Worm (Caenorhabditis elegans) whole organism, early embryonic: ENCODE measurements around the gene F43E2.11.

Experiments
- aly-1 ChIP-seq: sonication (generic microtip); optimal IDR thresholded peaks from 2 replicates; lab custom pipeline; 2016; ENCODE audit warnings: missing genetic modification characterization, missing compliant biosample characterization
- ama-1 ChIP-seq: fragments of 150-350 bp; optimal IDR thresholded peaks from 2 replicates; lab custom pipeline; 2014
- ets-7 ChIP-seq: sonication (generic microtip); optimal IDR thresholded peaks from 2 replicates; lab custom pipeline; 2016; ENCODE audit warnings: missing genotype, missing genetic modification characterization, missing compliant biosample characterization
- flt-1 ChIP-seq: fragments of 200-800 bp; sonication (Bioruptor generic); IDR thresholded peaks from 2 replicates; pipeline ENCODE4 v1.3.6; 2022; ENCODE audit warnings: missing genetic modification characterization, missing compliant biosample characterization
- hmbx-1 ChIP-seq: sonication (generic microtip); optimal IDR thresholded peaks from 2 replicates; lab custom pipeline; 2016; ENCODE audit warnings: mild to moderate bottlenecking, missing genetic modification characterization, missing compliant biosample characterization
- hnd-1 ChIP-seq: sonication (generic microtip); optimal IDR thresholded peaks from 2 replicates; lab custom pipeline; 2016; ENCODE audit warnings: missing genetic modification characterization, missing compliant biosample characterization
- scrt-1 ChIP-seq: fragments of 200-800 bp; sonication (Bioruptor generic); IDR thresholded peaks from 2 replicates; pipeline ENCODE4 v1.3.6; 2022; ENCODE audit warnings: missing genetic modification characterization, missing compliant biosample characterization
- sea-1 ChIP-seq: fragments of 200-800 bp; sonication (Bioruptor generic); conservative IDR thresholded peaks from 2 replicates; pipeline ENCODE4 v1.3.6; 2022; ENCODE audit warnings: missing genetic modification characterization, missing compliant biosample characterization

ce11 chrII:7331224-7331623 lies 38.9 kb downstream of the F43E2.11 start, which contains the start of gene npax-1:
- TF ChIP-seq ets-7 (tag; lab: Kevin White, UChicago) (no peak), sea-1 (GFP tag; lab: Robert Waterston, UW) (no peak), aly-1 (tag; lab: Kevin White, UChicago) (no peak), scrt-1 (GFP tag; lab: Robert Waterston, UW) (no peak), hmbx-1 (no peak), ama-1 (lab: Kevin White, UChicago) (no peak), hnd-1 (tag; lab: Kevin White, UChicago) (no peak), flt-1 (GFP tag; lab: Robert Waterston, UW) (no peak)
